Fruit fly (Drosophila melanogaster): ENCODE results near the gene ND-ACP.

The ND-ACP gene

dm6 chr3L:1320931-1321556 is 8.7 kb upstream of the ND-ACP start (continued):
- TF ChIP-seq CG9139 (GFP tag; optimal IDR thresholded peaks at IDR 0.05) (peak; percentile 43), Hr38 (GFP tag; optimal IDR thresholded peaks at IDR 0.05) (no peak), CG6854 (GFP tag; optimal IDR thresholded peaks at IDR 0.05) (peak; percentile 77), CG7368 (GFP tag; optimal IDR thresholded peaks at IDR 0.05) (no peak), CG6163 (GFP tag; IDR thresholded peaks at IDR 0.05) (peak; percentile 71; the same call in 2 of the 3 replicates), acj6 (GFP tag; optimal IDR thresholded peaks at IDR 0.05) (no peak), vri (GFP tag; optimal IDR thresholded peaks at IDR 0.05) (peak; percentile 85), achi (GFP tag; optimal IDR thresholded peaks at IDR 0.05) (no peak), CG8119 (GFP tag; IDR thresholded peaks at IDR 0.05) (no peak; the same call in 2 of the 3 replicates), CG6792 (GFP tag; optimal IDR thresholded peaks at IDR 0.05) (peak; percentile 35), CG16779 (tag; optimal IDR thresholded peaks at IDR 0.05) (peak; percentile 18), spab (GFP tag; optimal IDR thresholded peaks at IDR 0.05) (no peak), CG31627 (GFP tag; optimal IDR thresholded peaks at IDR 0.05) (no peak), CG11762 (GFP tag; optimal IDR thresholded peaks at IDR 0.05; ENCODE audit: insufficient read depth) (no peak), CG11902 (GFP tag; optimal IDR thresholded peaks at IDR 0.05) (no peak), CG8632 (GFP tag; optimal IDR thresholded peaks at IDR 0.05) (peak; percentile 17), Hr4 (GFP tag; optimal IDR thresholded peaks at IDR 0.05) (no peak), CG11294 (GFP tag; IDR thresholded peaks at IDR 0.05) (no peak), Blimp-1 (GFP tag; optimal IDR thresholded peaks at IDR 0.05) (no peak), Smox (GFP tag; optimal IDR thresholded peaks at IDR 0.05) (peak; percentile 32), CG15336 (GFP tag; IDR thresholded peaks at IDR 0.05) (0 out of 2 replicates have a peak, but pooled peaks have one; percentile 22)

dm6 chr3L:1322159-1322558 is 7.6 kb upstream of the ND-ACP start:
- TF ChIP-seq vri (GFP tag; optimal IDR thresholded peaks at IDR 0.05) (no peak), CG34406 (GFP tag; optimal IDR thresholded peaks at IDR 0.05) (no peak), CG10669 (GFP tag; optimal IDR thresholded peaks at IDR 0.05) (no peak), CG10631 (GFP tag; optimal IDR thresholded peaks at IDR 0.05) (no peak), CG6276 (GFP tag; optimal IDR thresholded peaks at IDR 0.05) (no peak), esn (GFP tag; optimal IDR thresholded peaks at IDR 0.05) (no peak), acj6 (GFP tag; optimal IDR thresholded peaks at IDR 0.05) (no peak), fd85E (GFP tag; optimal IDR thresholded peaks at IDR 0.05) (no peak), spab (GFP tag; optimal IDR thresholded peaks at IDR 0.05) (no peak), CG11762 (GFP tag; optimal IDR thresholded peaks at IDR 0.05; ENCODE audit: insufficient read depth) (no peak), Gug (GFP tag; IDR thresholded peaks at IDR 0.05) (no peak), Ets96B (tag; optimal IDR thresholded peaks at IDR 0.05) (no peak), fkh (GFP tag; optimal IDR thresholded peaks at IDR 0.05) (no peak), CG16779 (tag; optimal IDR thresholded peaks at IDR 0.05) (no peak), Ets21C (GFP tag; optimal IDR thresholded peaks at IDR 0.05) (no peak), Eip93F (GFP tag; optimal IDR thresholded peaks at IDR 0.05) (no peak)

- no peak for TF ChIP-seq salr (GFP tag; optimal IDR thresholded peaks at IDR 0.05)
- no peak for TF ChIP-seq CG31627 (GFP tag; optimal IDR thresholded peaks at IDR 0.05)
- no peak for TF ChIP-seq CG3919 (GFP tag; optimal IDR thresholded peaks at IDR 0.05)
- no peak for TF ChIP-seq Hr38 (GFP tag; optimal IDR thresholded peaks at IDR 0.05)
- TF ChIP-seq CG8119 (GFP tag; IDR thresholded peaks at IDR 0.05): no peak
- TF ChIP-seq dac (GFP tag; optimal IDR thresholded peaks at IDR 0.05): no peak
- TF ChIP-seq Eip93F (GFP tag; optimal IDR thresholded peaks at IDR 0.05): no peak
- no peak for TF ChIP-seq Eip78C (GFP tag)
- no peak for TF ChIP-seq CG16779 (tag; optimal IDR thresholded peaks at IDR 0.05)
- TF ChIP-seq Blimp-1 (GFP tag; optimal IDR thresholded peaks at IDR 0.05): no peak
- no peak for TF ChIP-seq Sox14 (GFP tag; optimal IDR thresholded peaks at IDR 0.05)
Measured at dm6 chr3L:1322706-1323105, 7.0 kb upstream of the ND-ACP start, which contains the start of gene CG9184. Gene CG9184 (minus strand): TSS chr3L:1322806.

Measured in whole organism, prepupa.